Worm (Caenorhabditis elegans) whole organism, late embryonic: ENCODE results near the gene ttbk-8.1.

Experiments
- C08G9.2 ChIP-seq: sonication (generic microtip); optimal IDR thresholded peaks from 2 replicates; lab custom pipeline; 2016; ENCODE audit warnings: mild to moderate bottlenecking, missing genetic modification characterization, moderate library complexity, missing compliant biosample characterization
- K02D7.2 ChIP-seq: sonication (generic microtip); optimal IDR thresholded peaks from 2 replicates; lab custom pipeline; 2017; ENCODE audit warnings: mild to moderate bottlenecking, missing genetic modification characterization, missing compliant biosample characterization
- T23F11.4 ChIP-seq: fragments of 200-800 bp; sonication (Bioruptor generic); optimal IDR thresholded peaks from 2 replicates; lab custom pipeline; 2018; ENCODE audit warnings: mild to moderate bottlenecking, missing genetic modification characterization, missing compliant biosample characterization
- Y22D7AL.16 ChIP-seq: sonication (generic microtip); optimal IDR thresholded peaks from 2 replicates; lab custom pipeline; 2016; ENCODE audit warnings: missing genetic modification characterization, missing compliant biosample characterization
- ahr-1 ChIP-seq: sonication (generic microtip); optimal IDR thresholded peaks from 2 replicates; lab custom pipeline; 2016; ENCODE audit warnings: missing genetic modification characterization, missing compliant biosample characterization
- ama-1 ChIP-seq: fragments of 150-350 bp; optimal IDR thresholded peaks from 2 replicates; lab custom pipeline; 2014
- ceh-18 ChIP-seq: sonication (generic microtip); optimal IDR thresholded peaks from 2 replicates; lab custom pipeline; 2016; ENCODE audit warnings: missing genetic modification characterization, missing compliant biosample characterization
- ceh-22 ChIP-seq: sonication (generic microtip); optimal IDR thresholded peaks from 2 replicates; lab custom pipeline; 2017; ENCODE audit warnings: missing biosample characterization, missing genetic modification characterization
- ceh-30 ChIP-seq: fragments of 150-350 bp; optimal IDR thresholded peaks from 2 replicates; lab custom pipeline; 2014; ENCODE audit warnings: missing biosample characterization, missing genetic modification characterization
- ceh-45 ChIP-seq: fragments of 200-800 bp; sonication (Bioruptor generic); IDR thresholded peaks from 2 replicates; pipeline ENCODE4 v1.3.6; 2022; ENCODE audit warnings: missing genetic modification reagents, missing genetic modification characterization, missing compliant biosample characterization
- ceh-6 ChIP-seq: fragments of 200-800 bp; sonication (Bioruptor generic); optimal IDR thresholded peaks from 2 replicates; lab custom pipeline; 2018; ENCODE audit warnings: mild to moderate bottlenecking, missing genetic modification characterization, missing compliant biosample characterization
- ceh-9 ChIP-seq: sonication (generic microtip); optimal IDR thresholded peaks from 2 replicates; lab custom pipeline; 2016; ENCODE audit warnings: mild to moderate bottlenecking, missing genetic modification characterization, inconsistent platforms, missing compliant biosample characterization
- che-1 ChIP-seq: sonication (generic microtip); optimal IDR thresholded peaks from 2 replicates; lab custom pipeline; 2016; ENCODE audit warnings: mild to moderate bottlenecking, missing genetic modification characterization, missing compliant biosample characterization
- elt-4 ChIP-seq: sonication (generic microtip); optimal IDR thresholded peaks from 2 replicates; lab custom pipeline; 2016; ENCODE audit warnings: missing genetic modification characterization, missing compliant biosample characterization
- fkh-10 ChIP-seq: fragments of 150-350 bp; optimal IDR thresholded peaks from 2 replicates; lab custom pipeline; 2014; ENCODE audit warnings: missing biosample characterization, missing genetic modification reagents, missing genetic modification characterization
- fkh-6 ChIP-seq: sonication (generic microtip); optimal IDR thresholded peaks from 2 replicates; lab custom pipeline; 2016; ENCODE audit warnings: missing genetic modification characterization, missing compliant biosample characterization
- gmeb-2 ChIP-seq: sonication (generic microtip); optimal IDR thresholded peaks from 2 replicates; lab custom pipeline; 2016; ENCODE audit warnings: missing genetic modification characterization, inconsistent platforms, missing compliant biosample characterization
- hlh-13 ChIP-seq: fragments of 200-800 bp; sonication (Bioruptor generic); optimal IDR thresholded peaks from 2 replicates; lab custom pipeline; 2018; ENCODE audit warnings: mild to moderate bottlenecking, missing genetic modification characterization, missing compliant biosample characterization
- hlh-15 ChIP-seq: sonication (generic microtip); optimal IDR thresholded peaks from 2 replicates; lab custom pipeline; 2016; ENCODE audit warnings: missing genetic modification characterization, missing compliant biosample characterization
- hlh-30 ChIP-seq: sonication (generic microtip); optimal IDR thresholded peaks from 2 replicates; lab custom pipeline; 2017; ENCODE audit warnings: antibody characterized with exemption, missing genetic modification characterization, missing compliant biosample characterization; ENCODE audit not compliant: insufficient read depth
- hlh-6 ChIP-seq: sonication (generic microtip); optimal IDR thresholded peaks from 2 replicates; lab custom pipeline; 2016; ENCODE audit warnings: missing genotype, missing genetic modification characterization, missing compliant biosample characterization
- hlh-8 ChIP-seq: sonication (generic microtip); optimal IDR thresholded peaks from 2 replicates; lab custom pipeline; 2016; ENCODE audit warnings: missing genotype, missing genetic modification characterization, missing compliant biosample characterization
- lin-11 ChIP-seq: fragments of 200-800 bp; sonication (Bioruptor generic); optimal IDR thresholded peaks from 2 replicates; lab custom pipeline; 2018; ENCODE audit warnings: mild to moderate bottlenecking, missing genetic modification characterization, missing compliant biosample characterization
- madf-2 ChIP-seq: sonication (generic microtip); optimal IDR thresholded peaks from 2 replicates; lab custom pipeline; 2017; ENCODE audit warnings: missing genetic modification characterization, missing compliant biosample characterization
- nfya-1 ChIP-seq: sonication (generic microtip); optimal IDR thresholded peaks from 2 replicates; lab custom pipeline; 2017; ENCODE audit warnings: missing genetic modification characterization, mild to moderate bottlenecking, missing compliant biosample characterization, antibody characterized with exemption, moderate library complexity
- pag-3 ChIP-seq: sonication (generic microtip); optimal IDR thresholded peaks from 2 replicates; lab custom pipeline; 2016; ENCODE audit warnings: missing compliant biosample characterization, missing genetic modification characterization, borderline replicate concordance
- pax-1 ChIP-seq: fragments of 150-350 bp; optimal IDR thresholded peaks from 2 replicates; lab custom pipeline; 2014; ENCODE audit warnings: missing biosample characterization, missing genetic modification characterization
- pha-4 ChIP-seq: fragments of 150-350 bp; optimal IDR thresholded peaks from 2 replicates; lab custom pipeline; 2018; ENCODE audit warnings: missing biosample characterization, missing genetic modification reagents, missing genetic modification characterization
- pros-1 ChIP-seq: fragments of 150-350 bp; optimal IDR thresholded peaks from 2 replicates; lab custom pipeline; 2014; ENCODE audit warnings: missing biosample characterization, missing genetic modification reagents, missing genetic modification characterization
- rnt-1 ChIP-seq: sonication (generic microtip); optimal IDR thresholded peaks from 2 replicates; lab custom pipeline; 2016; ENCODE audit warnings: missing genetic modification characterization, missing compliant biosample characterization
- sdc-2 ChIP-seq: sonication (generic microtip); optimal IDR thresholded peaks from 2 replicates; lab custom pipeline; 2016; ENCODE audit warnings: missing genotype, missing genetic modification characterization, missing compliant biosample characterization
- sox-2 ChIP-seq: fragments of 200-800 bp; sonication (Bioruptor generic); IDR thresholded peaks from 2 replicates; pipeline ENCODE4 v1.3.6; 2022; ENCODE audit warnings: missing genetic modification reagents, missing genetic modification characterization, missing compliant biosample characterization
- ttx-3 ChIP-seq: sonication (generic microtip); optimal IDR thresholded peaks from 2 replicates; lab custom pipeline; 2016; ENCODE audit warnings: missing genetic modification reagents, missing genetic modification characterization, missing compliant biosample characterization
- unc-3 ChIP-seq, 2 experiments: fragments of 200-800 bp in 1 of 2; sonication (Bioruptor generic) in 1 of 2; sonication (generic microtip) in 1 of 2; conservative IDR thresholded peaks in 1 of 2; optimal IDR thresholded peaks in 1 of 2; 2 replicates each; pipeline versions ENCODE4 v1.3.6 to Lab custom; 2016 to 2022; ENCODE audit warnings: missing compliant biosample characterization in 2 of 2, missing genetic modification characterization in 2 of 2, missing genetic modification reagents in 1 of 2
- unc-42 ChIP-seq: sonication (generic microtip); optimal IDR thresholded peaks from 2 replicates; lab custom pipeline; 2016; ENCODE audit warnings: missing genotype, missing genetic modification characterization, missing compliant biosample characterization
- unc-55 ChIP-seq: sonication (generic microtip); optimal IDR thresholded peaks from 2 replicates; lab custom pipeline; 2017; ENCODE audit warnings: missing biosample characterization, missing genetic modification reagents, missing genetic modification characterization
- ztf-16 ChIP-seq: sonication (generic microtip); optimal IDR thresholded peaks from 2 replicates; lab custom pipeline; 2017; ENCODE audit warnings: missing genetic modification characterization, missing compliant biosample characterization

The ttbk-8.1 gene

ce11 chrIV:13508924-13509323, 36.8 kb downstream of the ttbk-8.1 start, which contains the start of gene afmd-2:
TSS of gene afmd-2 (plus strand) at chrIV:13509224.
- TF ChIP-seq pros-1 (tag; lab: Kevin White, UChicago) = no peak
- TF ChIP-seq rnt-1 (tag; lab: Kevin White, UChicago) = no peak
- no peak for TF ChIP-seq unc-42 (tag; lab: Kevin White, UChicago)
- TF ChIP-seq C08G9.2 (tag; lab: Kevin White, UChicago) = no peak
- TF ChIP-seq lin-11 (tag; lab: Kevin White, UChicago) = no peak
- no peak for TF ChIP-seq che-1 (tag; lab: Kevin White, UChicago)
- TF ChIP-seq T23F11.4 (GFP tag; lab: Kevin White, UChicago) = no peak
- TF ChIP-seq ceh-45 (GFP tag; lab: Robert Waterston, UW) = no peak
- TF ChIP-seq ceh-22 (tag; lab: Kevin White, UChicago) = no peak
- no peak for TF ChIP-seq hlh-30 (tag; lab: Kevin White, UChicago)
- TF ChIP-seq hlh-13 (GFP tag; lab: Kevin White, UChicago) = no peak
- TF ChIP-seq fkh-6 (tag; lab: Kevin White, UChicago) = no peak
- TF ChIP-seq Y22D7AL.16 (tag; lab: Kevin White, UChicago) = no peak
- no peak for TF ChIP-seq elt-4 (tag; lab: Kevin White, UChicago)
- TF ChIP-seq pag-3 (tag; lab: Kevin White, UChicago) = no peak
- TF ChIP-seq ceh-30 (tag; lab: Kevin White, UChicago) = no peak

- TF ChIP-seq ceh-45 (GFP tag; lab: Robert Waterston, UW) (no peak), ttx-3 (tag; lab: Kevin White, UChicago) (no peak), hlh-8 (tag; lab: Kevin White, UChicago) (no peak), ahr-1 (tag; lab: Kevin White, UChicago) (no peak), pag-3 (tag; lab: Kevin White, UChicago) (no peak), gmeb-2 (no peak), pax-1 (no peak), hlh-13 (GFP tag; lab: Kevin White, UChicago) (no peak), ceh-18 (tag; lab: Kevin White, UChicago) (no peak), hlh-15 (tag; lab: Kevin White, UChicago) (no peak), sdc-2 (no peak), hlh-6 (no peak), rnt-1 (tag; lab: Kevin White, UChicago) (no peak), ztf-16 (tag; lab: Kevin White, UChicago) (no peak), unc-55 (GFP tag; lab: Kevin White, UChicago) (no peak), sox-2 (no peak), madf-2 (tag; lab: Kevin White, UChicago) (no peak), ceh-22 (tag; lab: Kevin White, UChicago) (no peak)
Observed at ce11 chrIV:13510049-13510448, 37.9 kb downstream of the ttbk-8.1 start.

ce11 chrIV:13512112-13512569, 40.0 kb downstream of the ttbk-8.1 start, which contains the start of gene puf-3:
TSS of gene puf-3 (minus strand) at chrIV:13512162.
- TF ChIP-seq hlh-6 = no peak
- TF ChIP-seq nfya-1 (tag; lab: Kevin White, UChicago) = no peak
- no peak for TF ChIP-seq ama-1 (lab: Kevin White, UChicago)
- TF ChIP-seq K02D7.2 (tag; lab: Kevin White, UChicago) = no peak
- TF ChIP-seq unc-3 (GFP tag; conservative IDR thresholded peaks at IDR 0.05; lab: Robert Waterston, UW) = no peak
- TF ChIP-seq unc-3 (tag; optimal IDR thresholded peaks at IDR 0.05; lab: Kevin White, UChicago) = no peak
- TF ChIP-seq fkh-10 (GFP tag; lab: Kevin White, UChicago) = no peak
- TF ChIP-seq ceh-6 (GFP tag; lab: Kevin White, UChicago) = no peak
- TF ChIP-seq pha-4 = no peak
- TF ChIP-seq ahr-1 (tag; lab: Kevin White, UChicago) = no peak
- no peak for TF ChIP-seq ceh-30 (tag; lab: Kevin White, UChicago)
- no peak for TF ChIP-seq ceh-9 (tag; lab: Kevin White, UChicago)
- TF ChIP-seq gmeb-2 = no peak
